Fruit fly (Drosophila melanogaster) whole organism: ENCODE results near the gene Doc2.

Experiments
- CG8478 ChIP-seq: fragments of >200 bp; optimal IDR thresholded peaks from 2 replicates; lab custom pipeline; 2018; ENCODE audit warnings: inconsistent platforms
- Dll ChIP-seq: fragments of >200 bp; optimal IDR thresholded peaks from 2 replicates; lab custom pipeline; 2017
- EcR ChIP-seq, 2 experiments: fragments of >200 bp; optimal IDR thresholded peaks; 2 replicates each; lab custom pipeline; 2017; ENCODE audit warnings: missing biosample characterization in 2 of 2, missing genetic modification characterization in 2 of 2, missing genetic modification reagents in 2 of 2
- pan ChIP-seq: fragments of >200 bp; optimal IDR thresholded peaks from 2 replicates; lab custom pipeline; 2017
- psq ChIP-seq: fragments of >200 bp; optimal IDR thresholded peaks from 2 replicates; lab custom pipeline; 2017
- usp ChIP-seq: fragments of >200 bp; optimal IDR thresholded peaks from 2 replicates; lab custom pipeline; 2017; ENCODE audit warnings: missing biosample characterization, missing genetic modification characterization, mixed read lengths

Doc2 gene

dm6 chr3L:9055870-9056807, 37.1 kb upstream of the Doc2 start:
- no peak for TF ChIP-seq psq (lab: Kevin White, UChicago)
- TF ChIP-seq pan = no peak
- no peak for TF ChIP-seq usp (GFP tag; lab: Kevin White, UChicago)
- TF ChIP-seq Dll (lab: Kevin White, UChicago) = no peak
- TF ChIP-seq CG8478 (lab: Kevin White, UChicago) = no peak
- TF ChIP-seq EcR (GFP tag; optimal IDR thresholded peaks at IDR 0.05; lab: Kevin White, UChicago) = peak; percentile 40 to 69

dm6 chr3L:9054822-9055407, 35.9 kb upstream of the Doc2 start:
- no peak for TF ChIP-seq psq (lab: Kevin White, UChicago)

dm6 chr3L:9054239-9054638, 35.2 kb upstream of the Doc2 start:
- TF ChIP-seq CG8478 (lab: Kevin White, UChicago) = no peak
- TF ChIP-seq pan = no peak
- no peak for TF ChIP-seq psq (lab: Kevin White, UChicago)
- TF ChIP-seq usp (GFP tag; lab: Kevin White, UChicago) = no peak
- TF ChIP-seq Dll (lab: Kevin White, UChicago) = no peak
- TF ChIP-seq EcR (GFP tag; optimal IDR thresholded peaks at IDR 0.05; lab: Kevin White, UChicago) = no peak

- TF ChIP-seq usp (GFP tag; lab: Kevin White, UChicago) (no peak), psq (lab: Kevin White, UChicago) (no peak), EcR (GFP tag; optimal IDR thresholded peaks at IDR 0.05; lab: Kevin White, UChicago) (no peak), pan (no peak), Dll (lab: Kevin White, UChicago) (no peak), CG8478 (lab: Kevin White, UChicago) (no peak)
These were observed 33.9 kb upstream of the Doc2 start for dm6 chr3L:9052798-9053541.

dm6 chr3L:9051830-9052259, 32.8 kb upstream of the Doc2 start:
- no peak for TF ChIP-seq EcR (GFP tag; optimal IDR thresholded peaks at IDR 0.05; lab: Kevin White, UChicago)

- no peak for TF ChIP-seq usp (GFP tag; lab: Kevin White, UChicago)
- TF ChIP-seq CG8478 (lab: Kevin White, UChicago) = no peak
These were observed 31.5 kb upstream of the Doc2 start for dm6 chr3L:9050447-9051069.

- TF ChIP-seq pan (no peak), psq (lab: Kevin White, UChicago) (no peak), EcR (GFP tag; optimal IDR thresholded peaks at IDR 0.05; lab: Kevin White, UChicago) (no peak), CG8478 (lab: Kevin White, UChicago) (no peak), usp (GFP tag; lab: Kevin White, UChicago) (no peak), Dll (lab: Kevin White, UChicago) (no peak)
These were observed 28.0 kb upstream of the Doc2 start, which contains the start of gene Argk2 for dm6 chr3L:9047062-9047461. TSS of gene Argk2 (plus strand) at chr3L:9047439.

- no peak for TF ChIP-seq EcR (GFP tag; optimal IDR thresholded peaks at IDR 0.05; lab: Kevin White, UChicago)
- TF ChIP-seq Dll (lab: Kevin White, UChicago) = no peak
- no peak for TF ChIP-seq pan
- TF ChIP-seq usp (GFP tag; lab: Kevin White, UChicago) = no peak
- TF ChIP-seq CG8478 (lab: Kevin White, UChicago) = no peak
- no peak for TF ChIP-seq psq (lab: Kevin White, UChicago)
These were observed 27.2 kb upstream of the Doc2 start for dm6 chr3L:9046274-9046673.

dm6 chr3L:9045318-9045717, 26.3 kb upstream of the Doc2 start:
- TF ChIP-seq CG8478 (lab: Kevin White, UChicago) (no peak), Dll (lab: Kevin White, UChicago) (no peak), psq (lab: Kevin White, UChicago) (no peak), pan (no peak), usp (GFP tag; lab: Kevin White, UChicago) (no peak), EcR (GFP tag; optimal IDR thresholded peaks at IDR 0.05; lab: Kevin White, UChicago) (no peak)

- TF ChIP-seq EcR (GFP tag; optimal IDR thresholded peaks at IDR 0.05; lab: Kevin White, UChicago) (no peak), Dll (lab: Kevin White, UChicago) (no peak), psq (lab: Kevin White, UChicago) (no peak), usp (GFP tag; lab: Kevin White, UChicago) (no peak), pan (peak; percentile 24)
These were observed 25.9 kb upstream of the Doc2 start for dm6 chr3L:9044896-9045295.

- TF ChIP-seq usp (GFP tag; lab: Kevin White, UChicago) = no peak
- no peak for TF ChIP-seq psq (lab: Kevin White, UChicago)
- no peak for TF ChIP-seq EcR (GFP tag; optimal IDR thresholded peaks at IDR 0.05; lab: Kevin White, UChicago)
- no peak for TF ChIP-seq Dll (lab: Kevin White, UChicago)
- no peak for TF ChIP-seq CG8478 (lab: Kevin White, UChicago)
- TF ChIP-seq pan = no peak
These were observed 24.6 kb upstream of the Doc2 start for dm6 chr3L:9043648-9044047.
